Fruit fly (Drosophila melanogaster) S2 (cell line): ENCODE results near the gene CG11089.

Experiments used
- CG8478 ChIP-seq: fragments of >200 bp; optimal IDR thresholded peaks from 2 replicates; lab custom pipeline; 2018
- CTCF ChIP-seq, 2 experiments: fragments of >200 bp; optimal IDR thresholded peaks; 2 replicates each; lab custom pipeline; 2018

- TF ChIP-seq CG8478 (lab: Kevin White, UChicago) (no peak), CTCF (optimal IDR thresholded peaks at IDR 0.05; lab: Kevin White, UChicago) (no peak)
Measured at dm6 chr3R:24914864-24915263, 38.0 kb downstream of the CG11089 start.
